Worm (Caenorhabditis elegans) whole organism, L4 larva: ENCODE data around the gene gstk-1.

ENCODE experiments used
- F10B5.3 ChIP-seq: sonication (generic microtip); optimal IDR thresholded peaks from 2 replicates; lab custom pipeline; 2016; ENCODE audit warnings: mild to moderate bottlenecking, missing genetic modification characterization, missing compliant biosample characterization
- F37D6.2 ChIP-seq: sonication (generic microtip); optimal IDR thresholded peaks from 2 replicates; lab custom pipeline; 2016; ENCODE audit warnings: mild to moderate bottlenecking, missing genetic modification characterization, missing compliant biosample characterization
- F49E8.2 ChIP-seq: sonication (generic microtip); optimal IDR thresholded peaks from 2 replicates; lab custom pipeline; 2016; ENCODE audit warnings: missing compliant biosample characterization, mild to moderate bottlenecking, missing genetic modification characterization, borderline replicate concordance
- Y5F2A.4 ChIP-seq: fragments of 200-800 bp; sonication (Bioruptor generic); optimal IDR thresholded peaks from 2 replicates; lab custom pipeline; 2018; ENCODE audit warnings: mild to moderate bottlenecking, missing genetic modification characterization, missing compliant biosample characterization
- ZK337.2 ChIP-seq: fragments of 200-800 bp; sonication (Bioruptor generic); IDR thresholded peaks from 2 replicates; pipeline ENCODE4 v1.3.6; 2022; ENCODE audit warnings: missing genetic modification reagents, missing genetic modification characterization, missing compliant biosample characterization
- aha-1 ChIP-seq: fragments of 150-350 bp; peaks from one replicate; lab custom pipeline; 2014; ENCODE audit warnings: missing biosample characterization, missing genetic modification characterization
- attf-4 ChIP-seq: sonication (generic microtip); optimal IDR thresholded peaks from 3 replicates; lab custom pipeline; 2017; ENCODE audit warnings: missing biosample characterization, missing genetic modification characterization
- ceh-62 ChIP-seq: sonication (generic microtip); optimal IDR thresholded peaks from 2 replicates; lab custom pipeline; 2017; ENCODE audit warnings: missing biosample characterization, missing genetic modification characterization
- dmd-6 ChIP-seq: fragments of 200-800 bp; sonication (Bioruptor generic); IDR thresholded peaks from 2 replicates; pipeline ENCODE4 v1.3.6; 2022; ENCODE audit warnings: missing genetic modification reagents, missing genetic modification characterization, missing compliant biosample characterization
- dmd-8 ChIP-seq: fragments of 200-800 bp; sonication (Bioruptor generic); IDR thresholded peaks from 2 replicates; pipeline ENCODE4 v1.3.6; 2022; ENCODE audit warnings: missing genetic modification characterization, missing compliant biosample characterization
- duxl-1 ChIP-seq: sonication (generic microtip); optimal IDR thresholded peaks from 2 replicates; lab custom pipeline; 2016; ENCODE audit warnings: mild to moderate bottlenecking, missing genetic modification characterization, moderate library complexity, missing compliant biosample characterization; ENCODE audit not compliant: poor library complexity
- dve-1 ChIP-seq: sonication (generic microtip); optimal IDR thresholded peaks from 2 replicates; lab custom pipeline; 2017; ENCODE audit warnings: antibody characterized with exemption, mild to moderate bottlenecking, missing genetic modification characterization, missing compliant biosample characterization; ENCODE audit not compliant: insufficient read depth
- egl-27 ChIP-seq: sonication (generic microtip); optimal IDR thresholded peaks from 3 replicates; lab custom pipeline; 2017; ENCODE audit warnings: missing biosample characterization, missing genetic modification reagents, missing genetic modification characterization
- fos-1 ChIP-seq: fragments of 150-350 bp; optimal IDR thresholded peaks from 2 replicates; lab custom pipeline; 2014; ENCODE audit warnings: missing biosample characterization, missing genetic modification characterization
- gei-8 ChIP-seq: fragments of 200-800 bp; sonication (Bioruptor generic); optimal IDR thresholded peaks from 2 replicates; lab custom pipeline; 2018; ENCODE audit warnings: mild to moderate bottlenecking, missing genetic modification characterization, missing compliant biosample characterization
- hlh-11 ChIP-seq: fragments of 200-800 bp; sonication (Bioruptor generic); optimal IDR thresholded peaks from 2 replicates; lab custom pipeline; 2018; ENCODE audit warnings: mild to moderate bottlenecking, missing genetic modification characterization, missing compliant biosample characterization
- hlh-30 ChIP-seq: sonication (generic microtip); optimal IDR thresholded peaks from 2 replicates; lab custom pipeline; 2017; ENCODE audit warnings: antibody characterized with exemption, mild to moderate bottlenecking, missing genetic modification characterization, missing compliant biosample characterization; ENCODE audit not compliant: insufficient read depth
- hmg-1.1 ChIP-seq: fragments of 200-800 bp; sonication (Bioruptor generic); IDR thresholded peaks from 2 replicates; pipeline ENCODE4 v1.3.6; 2022; ENCODE audit warnings: missing genetic modification reagents, missing genetic modification characterization, missing compliant biosample characterization
- lin-1 ChIP-seq: fragments of 200-800 bp; sonication (Bioruptor generic); IDR thresholded peaks from 2 replicates; pipeline ENCODE4 v1.3.6; 2022; ENCODE audit warnings: missing genetic modification reagents, missing genetic modification characterization, missing compliant biosample characterization
- lin-13 ChIP-seq: fragments of 150-350 bp; optimal IDR thresholded peaks from 2 replicates; lab custom pipeline; 2014; ENCODE audit warnings: missing biosample characterization, missing genetic modification reagents, missing genetic modification characterization
- lin-29 ChIP-seq: fragments of 200-800 bp; sonication (Bioruptor generic); IDR thresholded peaks from 2 replicates; pipeline ENCODE4 v1.3.6; 2022; ENCODE audit warnings: missing genetic modification reagents, missing genetic modification characterization, missing compliant biosample characterization
- lir-3 ChIP-seq: sonication (generic microtip); optimal IDR thresholded peaks from 2 replicates; lab custom pipeline; 2016; ENCODE audit warnings: mild to moderate bottlenecking, missing genetic modification characterization, missing compliant biosample characterization
- madf-5 ChIP-seq, 2 experiments: fragments of 200-800 bp; sonication (Bioruptor generic); IDR thresholded peaks; 2 replicates each; pipeline ENCODE4 v1.3.6; 2022; ENCODE audit warnings: missing compliant biosample characterization in 2 of 2, missing genetic modification characterization in 2 of 2
- mdl-1 ChIP-seq, 2 experiments: fragments of 150-350 bp in 1 of 2; sonication (generic microtip) in 1 of 2; optimal IDR thresholded peaks; 2 replicates each; lab custom pipeline; 2014 to 2017; ENCODE audit warnings: missing biosample characterization in 2 of 2, missing genetic modification characterization in 2 of 2
- mes-2 ChIP-seq: sonication (generic microtip); optimal IDR thresholded peaks from 2 replicates; lab custom pipeline; 2016; ENCODE audit warnings: missing genotype, mild to moderate bottlenecking, missing genetic modification characterization, missing compliant biosample characterization; ENCODE audit not compliant: poor library complexity, severe bottlenecking
- mxl-2 ChIP-seq: fragments of 200-800 bp; sonication (Bioruptor generic); conservative IDR thresholded peaks from 2 replicates; pipeline ENCODE4 v1.3.6; 2022; ENCODE audit warnings: missing genetic modification reagents, missing genetic modification characterization, missing compliant biosample characterization
- mxl-3 ChIP-seq: fragments of 200-800 bp; sonication (Bioruptor generic); optimal IDR thresholded peaks from 2 replicates; lab custom pipeline; 2018; ENCODE audit warnings: mild to moderate bottlenecking, missing genetic modification characterization, missing compliant biosample characterization
- nhr-11 ChIP-seq: fragments of 150-350 bp; optimal IDR thresholded peaks from 2 replicates; lab custom pipeline; 2014; ENCODE audit warnings: missing biosample characterization, missing genetic modification characterization
- nhr-111 ChIP-seq: fragments of 200-800 bp; sonication (Bioruptor generic); optimal IDR thresholded peaks from 2 replicates; lab custom pipeline; 2018; ENCODE audit warnings: mild to moderate bottlenecking, missing genetic modification characterization, missing compliant biosample characterization
- nhr-237 ChIP-seq: sonication (generic microtip); optimal IDR thresholded peaks from 2 replicates; lab custom pipeline; 2017; ENCODE audit warnings: missing biosample characterization, missing genetic modification characterization
- nhr-48 ChIP-seq: sonication (generic microtip); optimal IDR thresholded peaks from 2 replicates; lab custom pipeline; 2016; ENCODE audit warnings: mild to moderate bottlenecking, missing genetic modification characterization, missing compliant biosample characterization
- nhr-76 ChIP-seq: fragments of 150-350 bp; optimal IDR thresholded peaks from 2 replicates; lab custom pipeline; 2014; ENCODE audit warnings: missing biosample characterization, missing genetic modification characterization
- sdz-12 ChIP-seq: fragments of 200-800 bp; sonication (Bioruptor generic); optimal IDR thresholded peaks from 2 replicates; lab custom pipeline; 2018; ENCODE audit warnings: mild to moderate bottlenecking, missing genetic modification characterization, missing compliant biosample characterization
- skn-1 ChIP-seq: fragments of 150-350 bp; optimal IDR thresholded peaks from 2 replicates; lab custom pipeline; 2014; ENCODE audit warnings: missing biosample characterization, missing genetic modification characterization
- snpc-1.2 ChIP-seq: fragments of 200-800 bp; sonication (Bioruptor generic); IDR thresholded peaks from 2 replicates; pipeline ENCODE4 v1.3.6; 2022; ENCODE audit warnings: missing genetic modification reagents, missing genetic modification characterization, missing compliant biosample characterization
- spr-3 ChIP-seq: fragments of 200-800 bp; sonication (Bioruptor generic); optimal IDR thresholded peaks from 2 replicates; lab custom pipeline; 2018; ENCODE audit warnings: mild to moderate bottlenecking, missing genetic modification characterization, missing compliant biosample characterization
- tra-1 ChIP-seq: fragments of 200-800 bp; sonication (Bioruptor generic); IDR thresholded peaks from 2 replicates; pipeline ENCODE4 v1.3.6; 2022; ENCODE audit warnings: missing genetic modification reagents, missing genetic modification characterization, missing compliant biosample characterization
- unc-39 ChIP-seq: sonication (generic microtip); optimal IDR thresholded peaks from 2 replicates; lab custom pipeline; 2017; ENCODE audit warnings: missing biosample characterization, missing genetic modification characterization
- unc-62 ChIP-seq, 3 experiments: fragments of 150-350 bp in 1 of 3; sonication (generic microtip); optimal IDR thresholded peaks in 2 of 3; peaks in 1 of 3; 1 replicate in 1 of 3; 2 replicates in 2 of 3; lab custom pipeline; 2014 to 2017; ENCODE audit warnings: missing biosample characterization in 3 of 3, missing genetic modification characterization in 3 of 3, missing genetic modification reagents in 3 of 3, missing genotype in 1 of 3
- zag-1 ChIP-seq: fragments of 150-350 bp; optimal IDR thresholded peaks from 2 replicates; lab custom pipeline; 2014; ENCODE audit warnings: missing biosample characterization, missing genetic modification characterization
- zfp-2 ChIP-seq: sonication (generic microtip); optimal IDR thresholded peaks from 2 replicates; lab custom pipeline; 2016; ENCODE audit warnings: mild to moderate bottlenecking, missing genetic modification characterization, missing compliant biosample characterization
- zfp-3 ChIP-seq: fragments of 200-800 bp; sonication (Bioruptor generic); conservative IDR thresholded peaks from 2 replicates; pipeline ENCODE4 v1.3.6; 2022; ENCODE audit warnings: missing genetic modification reagents, missing genetic modification characterization, missing compliant biosample characterization
- ztf-11 ChIP-seq: fragments of 150-350 bp; optimal IDR thresholded peaks from 2 replicates; lab custom pipeline; 2014; ENCODE audit warnings: missing biosample characterization, missing genetic modification characterization

Gene gstk-1

DNA sequence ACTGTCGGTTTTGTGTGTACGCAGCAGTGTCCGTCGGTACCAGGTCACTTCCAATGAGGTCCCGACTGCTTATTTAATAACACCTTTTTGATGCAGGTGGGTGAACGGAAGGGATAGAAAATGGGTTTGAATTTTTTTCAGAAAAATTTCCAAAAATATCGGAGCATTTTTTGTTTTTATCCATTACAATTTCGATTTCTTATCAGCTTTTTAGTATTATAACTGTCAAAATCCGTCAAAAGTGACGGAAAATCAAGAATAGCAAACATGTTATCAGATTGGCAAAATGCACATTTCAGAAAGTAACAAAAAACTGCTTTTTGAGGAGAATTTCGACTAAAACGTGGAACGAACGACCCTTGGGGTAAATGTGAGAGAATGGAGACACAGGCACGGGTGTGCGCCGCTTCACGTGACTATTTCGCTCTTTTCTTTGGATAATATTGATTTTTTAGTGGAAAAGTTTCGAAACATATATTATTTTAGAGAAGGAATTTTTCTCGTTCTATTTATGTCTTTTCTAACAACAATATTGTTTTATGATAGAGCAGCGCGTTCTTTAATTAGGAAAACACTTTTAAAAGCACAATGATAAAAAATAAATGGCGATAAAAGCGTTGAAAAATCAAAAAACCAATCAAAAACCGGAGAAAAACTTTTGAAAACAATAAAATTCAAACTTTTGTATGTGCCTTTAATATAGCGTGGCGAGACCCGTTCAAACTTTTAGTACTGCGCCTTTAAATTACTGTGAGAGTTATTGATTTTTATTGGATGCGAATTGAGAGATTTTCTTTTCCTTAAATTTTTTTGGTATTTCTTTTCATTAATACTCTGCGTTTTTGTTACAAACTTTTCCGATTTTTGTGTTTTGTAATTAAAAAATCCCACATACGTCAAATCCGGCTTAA lies 9.3 kb upstream of the gstk-1 start, which contains the start of gene sqv-8 (continued):
- TF ChIP-seq nhr-11 (no peak), lin-1 (GFP tag; lab: Robert Waterston, UW) (no peak), tra-1 (no peak), ztf-11 (tag; lab: Kevin White, UChicago) (no peak), F10B5.3 (tag; lab: Kevin White, UChicago) (no peak), mxl-2 (GFP tag; lab: Robert Waterston, UW) (no peak), ZK337.2 (GFP tag; lab: Robert Waterston, UW) (no peak), hlh-30 (tag; lab: Kevin White, UChicago) (peak; percentile 92), hmg-1.1 (GFP tag; lab: Robert Waterston, UW) (peak; percentile 36; the same call in 1 of the 2 replicates), egl-27 (tag; lab: Kevin White, UChicago) (no peak), zag-1 (tag; lab: Kevin White, UChicago) (no peak), unc-62 (GFP tag; optimal IDR thresholded peaks at IDR 0.05 in 1 of 2; lab: Kevin White, UChicago) (peak in 1 of 2 experiments; percentile 84), unc-62 (tag; optimal IDR thresholded peaks at IDR 0.05; lab: Kevin White, UChicago) (no peak), F37D6.2 (tag; lab: Kevin White, UChicago) (no peak), dve-1 (peak; percentile 48)

DNA sequence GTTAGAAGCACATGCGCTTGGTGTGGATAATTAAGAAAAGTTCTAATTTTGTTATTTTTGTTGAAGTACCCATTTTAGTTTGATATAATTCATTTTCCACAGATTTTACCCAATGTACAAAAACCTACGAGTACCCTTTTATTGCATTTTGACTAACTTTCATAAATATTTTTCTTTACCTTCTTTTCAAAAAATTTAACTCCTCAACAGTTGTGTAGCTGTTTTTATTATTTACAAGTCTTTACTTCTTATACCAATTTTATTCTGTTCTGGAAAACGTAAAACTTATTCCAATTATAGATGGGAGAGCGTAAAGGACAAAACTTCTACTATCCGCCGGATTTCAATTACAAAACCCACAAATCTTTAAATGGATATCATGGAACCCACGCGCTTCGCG lies 7.3 kb upstream of the gstk-1 start, which contains the start of gene ZK1307.9:
TSS of gene ZK1307.9 (plus strand) at position 301 of the 400 bp plus-strand sequence.
- TF ChIP-seq zfp-2 (tag; lab: Kevin White, UChicago) (no peak), zfp-3 (GFP tag; lab: Robert Waterston, UW) (no peak), attf-4 (tag; lab: Kevin White, UChicago) (no peak), unc-39 (tag; lab: Kevin White, UChicago) (no peak), dmd-8 (no peak), nhr-111 (GFP tag; lab: Kevin White, UChicago) (no peak), lin-29 (GFP tag; lab: Robert Waterston, UW) (no peak), mxl-3 (no peak), nhr-48 (tag; lab: Kevin White, UChicago) (no peak), snpc-1.2 (GFP tag; lab: Robert Waterston, UW) (no peak), mdl-1 (tag; optimal IDR thresholded peaks at IDR 0.05; lab: Kevin White, UChicago) (no peak), nhr-76 (tag; lab: Kevin White, UChicago) (no peak)

DNA sequence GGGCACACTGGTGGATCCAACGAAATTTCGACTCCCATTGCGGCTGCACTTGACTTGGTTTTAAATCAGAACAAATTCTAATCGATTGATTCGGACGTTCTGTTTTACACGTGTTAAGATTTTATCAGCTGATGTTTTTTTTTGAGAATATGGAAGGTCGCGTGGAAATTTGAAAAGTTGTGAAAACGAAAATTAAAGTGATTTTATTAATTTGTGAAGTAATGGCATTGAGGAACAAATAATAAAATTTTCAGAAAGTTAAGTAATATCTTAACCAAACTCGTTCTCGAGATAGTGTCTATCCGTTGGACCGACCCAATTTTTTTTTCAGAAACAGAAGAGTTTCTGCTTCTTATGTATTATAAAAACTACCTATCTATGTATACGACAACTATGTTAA lies 4.8 kb upstream of the gstk-1 start, which contains the start of gene ZK1307.4:
TSS of gene ZK1307.4 (minus strand) at position 101 of the 400 bp plus-strand sequence.
- no peak for TF ChIP-seq dmd-6
- no peak for TF ChIP-seq lin-1 (GFP tag; lab: Robert Waterston, UW)
- no peak for TF ChIP-seq lin-13 (GFP tag; lab: Kevin White, UChicago)
- no peak for TF ChIP-seq F49E8.2 (tag; lab: Kevin White, UChicago)
- no peak for TF ChIP-seq nhr-237 (tag; lab: Kevin White, UChicago)
- TF ChIP-seq aha-1 (tag; lab: Kevin White, UChicago): no peak
- no peak for TF ChIP-seq duxl-1

DNA sequence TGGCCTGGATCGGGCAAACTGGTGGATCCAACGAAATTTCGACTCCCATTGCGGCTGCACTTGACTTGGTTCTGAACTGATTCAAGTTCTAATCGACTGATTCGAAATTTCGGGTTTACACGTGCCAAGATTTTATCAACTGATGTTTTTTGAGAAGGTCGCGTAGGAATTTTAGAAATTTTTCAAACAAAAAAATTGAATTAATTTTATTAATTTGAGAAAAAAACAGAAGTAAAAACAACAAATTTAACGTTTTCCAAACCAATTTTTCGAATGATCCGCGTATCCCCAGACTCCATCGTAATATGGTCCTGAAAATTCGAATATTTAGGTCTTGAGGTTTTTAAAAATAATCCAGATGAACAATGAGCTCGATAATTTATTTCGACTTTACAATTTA lies 3.6 kb upstream of the gstk-1 start, which contains the start of gene ZK1307.3:
TSS of gene ZK1307.3 (minus strand) at position 101 of the 400 bp plus-strand sequence.
- TF ChIP-seq nhr-237 (tag; lab: Kevin White, UChicago): no peak
- no peak for TF ChIP-seq mdl-1 (tag; optimal IDR thresholded peaks at IDR 0.05; lab: Kevin White, UChicago)
- TF ChIP-seq gei-8 (GFP tag; lab: Kevin White, UChicago): no peak
- no peak for TF ChIP-seq fos-1 (tag; lab: Kevin White, UChicago)
- no peak for TF ChIP-seq unc-62 (GFP tag; optimal IDR thresholded peaks at IDR 0.05 in 1 of 2; lab: Kevin White, UChicago)
- no peak for TF ChIP-seq unc-62 (tag; optimal IDR thresholded peaks at IDR 0.05; lab: Kevin White, UChicago)
- no peak for TF ChIP-seq lir-3 (tag; lab: Kevin White, UChicago)
- TF ChIP-seq zag-1 (tag; lab: Kevin White, UChicago): no peak
- no peak for TF ChIP-seq nhr-111 (GFP tag; lab: Kevin White, UChicago)
- no peak for TF ChIP-seq mes-2 (tag; lab: Kevin White, UChicago)
- no peak for TF ChIP-seq sdz-12
- no peak for TF ChIP-seq egl-27 (tag; lab: Kevin White, UChicago)
- TF ChIP-seq dmd-8: no peak
- TF ChIP-seq Y5F2A.4: no peak
- TF ChIP-seq ceh-62: no peak
- TF ChIP-seq spr-3 (GFP tag; lab: Kevin White, UChicago): no peak
- TF ChIP-seq hlh-11: no peak
- no peak for TF ChIP-seq skn-1 (tag; lab: Kevin White, UChicago)
- TF ChIP-seq madf-5 (GFP tag; IDR thresholded peaks at IDR 0.05; lab: Robert Waterston, UW): no peak
